Fruit fly (Drosophila melanogaster) whole organism, larva: Measurements from ENCODE around the gene AdamTS-A.

Experiments
- noc ChIP-seq: fragments of 200-800 bp; sonication (Bioruptor generic); optimal IDR thresholded peaks from 3 replicates; lab custom pipeline; 2019; ENCODE audit warnings: missing biosample characterization, mild to moderate bottlenecking, missing genetic modification characterization, moderate library complexity

Gene AdamTS-A

dm6 chr3R:15475973-15476692, at the start of gene AdamTS-A:
AdamTS-A (minus strand) TSS chr3R:15476193.
- TF ChIP-seq noc (tag; lab: Kevin White, UChicago): no peak

- no peak for TF ChIP-seq noc (tag; lab: Kevin White, UChicago)
Observed at dm6 chr3R:15517113-15517512, 41.1 kb upstream of the AdamTS-A start.

dm6 chr3R:15513208-15513607, 37.2 kb upstream of the AdamTS-A start:
- TF ChIP-seq noc (tag; lab: Kevin White, UChicago): no peak

- no peak for TF ChIP-seq noc (tag; lab: Kevin White, UChicago)
Observed at dm6 chr3R:15512249-15512648, 36.3 kb upstream of the AdamTS-A start.

- TF ChIP-seq noc (tag; lab: Kevin White, UChicago): no peak
Observed at dm6 chr3R:15509817-15510216, 33.8 kb upstream of the AdamTS-A start, which contains the start of gene CG44013. CG44013 (minus strand) TSS chr3R:15509917.

dm6 chr3R:15508631-15509030, 32.6 kb upstream of the AdamTS-A start, which contains the start of gene CG44014:
CG44014 (minus strand) TSS chr3R:15508886.
- peak; percentile 27 for TF ChIP-seq noc (tag; lab: Kevin White, UChicago)

dm6 chr3R:15507760-15508159, 31.8 kb upstream of the AdamTS-A start:
- no peak for TF ChIP-seq noc (tag; lab: Kevin White, UChicago)

dm6 chr3R:15494302-15494701, 18.3 kb upstream of the AdamTS-A start, which contains the start of gene maca:
maca (plus strand) TSS chr3R:15494602.
- no peak for TF ChIP-seq noc (tag; lab: Kevin White, UChicago)

- TF ChIP-seq noc (tag; lab: Kevin White, UChicago): no peak
Observed at dm6 chr3R:15493211-15493610, 17.2 kb upstream of the AdamTS-A start.

- no peak for TF ChIP-seq noc (tag; lab: Kevin White, UChicago)
Observed at dm6 chr3R:15485866-15486265, 9.9 kb upstream of the AdamTS-A start, which contains the start of gene obe. obe (plus strand) TSS chr3R:15486050.

dm6 chr3R:15485296-15485695, 9.3 kb upstream of the AdamTS-A start, which contains the start of gene Trissin:
Trissin (minus strand) TSS chr3R:15485396.
- no peak for TF ChIP-seq noc (tag; lab: Kevin White, UChicago)

- TF ChIP-seq noc (tag; lab: Kevin White, UChicago): no peak
Observed at dm6 chr3R:15482858-15483257, 6.9 kb upstream of the AdamTS-A start, which contains the start of gene Rh6. Rh6 (plus strand) TSS chr3R:15483158.

dm6 chr3R:15481606-15482005, 5.6 kb upstream of the AdamTS-A start, which contains the start of gene B9d1:
B9d1 (plus strand) TSS chr3R:15481906.
- no peak for TF ChIP-seq noc (tag; lab: Kevin White, UChicago)

dm6 chr3R:15480068-15480467, 4.1 kb upstream of the AdamTS-A start:
- no peak for TF ChIP-seq noc (tag; lab: Kevin White, UChicago)

- TF ChIP-seq noc (tag; lab: Kevin White, UChicago): no peak
Observed at dm6 chr3R:15474820-15475219, 1.2 kb downstream of the AdamTS-A start.

dm6 chr3R:15473360-15473938, 2.5 kb downstream of the AdamTS-A start:
- no peak for TF ChIP-seq noc (tag; lab: Kevin White, UChicago)
